Fruit fly (Drosophila melanogaster) whole organism, embryonic: ENCODE measurements around the gene ZnT86D.

Source experiments
- Abd-B ChIP-seq: fragments of 200-800 bp; sonication (Bioruptor generic); optimal IDR thresholded peaks from 2 replicates; lab custom pipeline; 2018; ENCODE audit warnings: missing biosample characterization, mild to moderate bottlenecking, missing genetic modification characterization, moderate library complexity
- B-H1 ChIP-seq: fragments of 200-800 bp; sonication (Bioruptor generic); IDR thresholded peaks from 3 replicates; pipeline ENCODE4 v1.3.6; 2022; ENCODE audit warnings: missing biosample characterization, missing genetic modification characterization
- B-H2 ChIP-seq: fragments of 200-800 bp; sonication (Bioruptor generic); optimal IDR thresholded peaks from 2 replicates; lab custom pipeline; 2018; ENCODE audit warnings: missing biosample characterization, mild to moderate bottlenecking, missing genetic modification characterization
- CG10267 ChIP-seq: fragments of 200-800 bp; sonication (Bioruptor generic); optimal IDR thresholded peaks from 2 replicates; lab custom pipeline; 2018; ENCODE audit warnings: missing biosample characterization, mild to moderate bottlenecking, missing genetic modification characterization, moderate library complexity
- CG10366 ChIP-seq: fragments of 200-800 bp; sonication (Bioruptor generic); IDR thresholded peaks from 2 replicates; pipeline ENCODE4 v1.3.6; 2022; ENCODE audit warnings: missing biosample characterization, missing genetic modification characterization
- CG11247 ChIP-seq: fragments of 200-800 bp; sonication (Bioruptor generic); IDR thresholded peaks from 2 replicates; pipeline ENCODE4 v1.3.6; 2022; ENCODE audit warnings: missing biosample characterization, missing genetic modification characterization
- CG11398 ChIP-seq: fragments of 200-800 bp; sonication (Bioruptor generic); optimal IDR thresholded peaks from 2 replicates; lab custom pipeline; 2016; ENCODE audit warnings: missing biosample characterization, missing genetic modification characterization
- CG12219 ChIP-seq: fragments of 200-800 bp; sonication (Bioruptor generic); optimal IDR thresholded peaks from 3 replicates; lab custom pipeline; 2018; ENCODE audit warnings: missing biosample characterization, mild to moderate bottlenecking, missing genetic modification characterization
- CG12236 ChIP-seq: fragments of 200-800 bp; sonication (Bioruptor generic); optimal IDR thresholded peaks from 2 replicates; lab custom pipeline; 2016; ENCODE audit warnings: missing biosample characterization, missing genetic modification characterization
- CG1233 ChIP-seq: fragments of 200-800 bp; sonication (Bioruptor generic); optimal IDR thresholded peaks from 4 replicates; lab custom pipeline; 2018; ENCODE audit warnings: missing biosample characterization, mild to moderate bottlenecking, missing genetic modification characterization
- CG13424 ChIP-seq: fragments of 200-800 bp; sonication (Bioruptor generic); optimal IDR thresholded peaks from 2 replicates; lab custom pipeline; 2019; ENCODE audit warnings: missing biosample characterization, mild to moderate bottlenecking, missing genetic modification characterization, moderate library complexity
- CG17186 ChIP-seq: fragments of 200-800 bp; sonication (Bioruptor generic); optimal IDR thresholded peaks from 3 replicates; lab custom pipeline; 2017; ENCODE audit warnings: missing biosample characterization, missing genetic modification reagents, missing genetic modification characterization
- CG17802 ChIP-seq: fragments of 200-800 bp; sonication (Bioruptor generic); optimal IDR thresholded peaks from 2 replicates; lab custom pipeline; 2018; ENCODE audit warnings: missing biosample characterization, mild to moderate bottlenecking, missing genetic modification characterization, moderate library complexity
- CG33213 ChIP-seq: fragments of 200-800 bp; sonication (Bioruptor generic); optimal IDR thresholded peaks from 3 replicates; lab custom pipeline; 2016; ENCODE audit warnings: missing biosample characterization, missing genetic modification characterization
- CG34224 ChIP-seq: fragments of 200-800 bp; sonication (Bioruptor generic); IDR thresholded peaks from 3 replicates; pipeline ENCODE4 v1.3.6; 2022; ENCODE audit warnings: missing biosample characterization, missing genetic modification characterization; ENCODE audit not compliant: partially characterized antibody
- CG34376 ChIP-seq: fragments of 200-800 bp; sonication (Bioruptor generic); optimal IDR thresholded peaks from 2 replicates; lab custom pipeline; 2018; ENCODE audit warnings: missing biosample characterization, mild to moderate bottlenecking, missing genetic modification characterization
- CG4424 ChIP-seq: fragments of 200-800 bp; sonication (Bioruptor generic); optimal IDR thresholded peaks from 3 replicates; lab custom pipeline; 2016; ENCODE audit warnings: missing biosample characterization, missing genetic modification characterization
- CG4617 ChIP-seq: fragments of 200-800 bp; sonication (Bioruptor generic); optimal IDR thresholded peaks from 3 replicates; lab custom pipeline; 2016; ENCODE audit warnings: missing biosample characterization, missing genetic modification characterization, borderline replicate concordance
- CG4820 ChIP-seq: fragments of 200-800 bp; sonication (Bioruptor generic); optimal IDR thresholded peaks from 3 replicates; lab custom pipeline; 2016; ENCODE audit warnings: missing biosample characterization, missing genetic modification characterization
- CG6689 ChIP-seq: fragments of 200-800 bp; sonication (Bioruptor generic); IDR thresholded peaks from 2 replicates; pipeline ENCODE4 v1.3.6; 2022; ENCODE audit warnings: missing biosample characterization, missing genetic modification characterization
- D19A ChIP-seq: fragments of 200-800 bp; optimal IDR thresholded peaks from 3 replicates; lab custom pipeline; 2019; ENCODE audit warnings: missing biosample characterization, mild to moderate bottlenecking, missing genetic modification characterization, moderate library complexity
- Fer3 ChIP-seq: fragments of 200-800 bp; sonication (Bioruptor generic); optimal IDR thresholded peaks from 2 replicates; lab custom pipeline; 2018; ENCODE audit warnings: missing biosample characterization, mild to moderate bottlenecking, missing genetic modification characterization, moderate library complexity
- Hey ChIP-seq: fragments of 200-800 bp; sonication (Bioruptor generic); optimal IDR thresholded peaks from 3 replicates; lab custom pipeline; 2018; ENCODE audit warnings: missing biosample characterization, mild to moderate bottlenecking, missing genetic modification characterization
- Jarid2 ChIP-seq: fragments of 200-800 bp; sonication (Bioruptor generic); optimal IDR thresholded peaks from 3 replicates; lab custom pipeline; 2017; ENCODE audit warnings: mild to moderate bottlenecking, missing biosample characterization, missing genetic modification reagents, missing genetic modification characterization
- Mad ChIP-seq: fragments of 200-800 bp; sonication (Bioruptor generic); optimal IDR thresholded peaks from 2 replicates; lab custom pipeline; 2016; ENCODE audit warnings: missing biosample characterization, missing genetic modification characterization
- Mes4 ChIP-seq: fragments of 200-800 bp; sonication (Bioruptor generic); optimal IDR thresholded peaks from 2 replicates; lab custom pipeline; 2016; ENCODE audit warnings: missing biosample characterization, missing genetic modification characterization
- Poxn ChIP-seq: fragments of 200-800 bp; sonication (Bioruptor generic); IDR thresholded peaks from 2 replicates; pipeline ENCODE4 v1.3.6; 2022; ENCODE audit warnings: missing biosample characterization, missing genetic modification characterization
- Taf1 ChIP-seq: fragments of 200-800 bp; sonication (Bioruptor generic); IDR thresholded peaks from 2 replicates; pipeline ENCODE4 v1.3.6; 2022; ENCODE audit warnings: missing biosample characterization, missing genetic modification characterization
- bowl ChIP-seq: fragments of 200-800 bp; sonication (Bioruptor generic); IDR thresholded peaks from 2 replicates; pipeline ENCODE4 v1.3.6; 2022; ENCODE audit warnings: missing biosample characterization, missing genetic modification characterization
- cwo ChIP-seq: fragments of 200-800 bp; sonication (Bioruptor generic); optimal IDR thresholded peaks from 3 replicates; lab custom pipeline; 2017; ENCODE audit warnings: missing biosample characterization, missing genetic modification characterization, mild to moderate bottlenecking, moderate library complexity, missing genetic modification reagents
- dimm ChIP-seq: fragments of 200-800 bp; sonication (Bioruptor generic); IDR thresholded peaks from 2 replicates; pipeline ENCODE4 v1.3.6; 2022; ENCODE audit warnings: missing biosample characterization, missing genetic modification characterization
- disco-r ChIP-seq: fragments of 200-800 bp; sonication (Bioruptor generic); optimal IDR thresholded peaks from 2 replicates; lab custom pipeline; 2016; ENCODE audit warnings: missing biosample characterization, missing genetic modification characterization
- dm ChIP-seq: fragments of 200-800 bp; sonication (Bioruptor generic); optimal IDR thresholded peaks from 3 replicates; lab custom pipeline; 2016; ENCODE audit warnings: missing biosample characterization, missing genetic modification characterization
- en ChIP-seq: fragments of 200-800 bp; sonication (Bioruptor generic); optimal IDR thresholded peaks from 2 replicates; lab custom pipeline; 2016; ENCODE audit warnings: missing biosample characterization, missing genetic modification characterization
- eyg ChIP-seq: fragments of 200-800 bp; sonication (Bioruptor generic); optimal IDR thresholded peaks from 3 replicates; lab custom pipeline; 2016; ENCODE audit warnings: missing biosample characterization, missing genetic modification characterization
- fd102C ChIP-seq: fragments of 200-800 bp; sonication (Bioruptor generic); optimal IDR thresholded peaks from 2 replicates; lab custom pipeline; 2018; ENCODE audit warnings: missing biosample characterization, mild to moderate bottlenecking, missing genetic modification characterization, moderate library complexity
- gro ChIP-seq: fragments of 200-800 bp; sonication (Bioruptor generic); optimal IDR thresholded peaks from 2 replicates; lab custom pipeline; 2016; ENCODE audit warnings: missing biosample characterization, missing genetic modification characterization
- hkb ChIP-seq, 2 experiments: fragments of 200-800 bp in 1 of 2; fragments of >200 bp in 1 of 2; sonication (Bioruptor generic) in 1 of 2; IDR thresholded peaks in 1 of 2; optimal IDR thresholded peaks in 1 of 2; 2 replicates each; pipeline versions ENCODE4 v1.3.6 to Lab custom; 2017 to 2022; ENCODE audit warnings: missing biosample characterization in 1 of 2, missing genetic modification characterization in 1 of 2
- jumu ChIP-seq: fragments of 200-800 bp; sonication (Bioruptor generic); optimal IDR thresholded peaks from 3 replicates; lab custom pipeline; 2016; ENCODE audit warnings: missing biosample characterization, missing genetic modification characterization
- ken ChIP-seq: fragments of 200-800 bp; sonication (Bioruptor generic); IDR thresholded peaks from 3 replicates; pipeline ENCODE4 v1.3.6; 2022; ENCODE audit warnings: missing biosample characterization, missing genetic modification characterization
- knrl ChIP-seq: fragments of 200-800 bp; sonication (Bioruptor generic); IDR thresholded peaks from 3 replicates; pipeline ENCODE4 v1.3.6; 2022; ENCODE audit warnings: missing biosample characterization, missing genetic modification characterization; ENCODE audit not compliant: partially characterized antibody
- mam ChIP-seq: fragments of 200-800 bp; sonication (Bioruptor generic); optimal IDR thresholded peaks from 3 replicates; lab custom pipeline; 2016; ENCODE audit warnings: missing biosample characterization, missing genetic modification characterization
- nerfin-2 ChIP-seq: fragments of 200-800 bp; sonication (Bioruptor generic); IDR thresholded peaks from 2 replicates; pipeline ENCODE4 v1.3.6; 2022; ENCODE audit warnings: missing biosample characterization, missing genetic modification characterization; ENCODE audit not compliant: partially characterized antibody
- pros ChIP-seq: fragments of 200-800 bp; sonication (Bioruptor generic); optimal IDR thresholded peaks from 3 replicates; lab custom pipeline; 2019; ENCODE audit warnings: missing biosample characterization, mild to moderate bottlenecking, missing genetic modification characterization, moderate library complexity
- psq ChIP-seq: fragments of 200-800 bp; sonication (Bioruptor generic); optimal IDR thresholded peaks from 2 replicates; lab custom pipeline; 2017; ENCODE audit warnings: missing biosample characterization, missing genetic modification characterization
- sna ChIP-seq: fragments of 200-800 bp; sonication (Bioruptor generic); IDR thresholded peaks from 2 replicates; pipeline ENCODE4 v1.3.6; 2022; ENCODE audit warnings: missing biosample characterization, missing genetic modification characterization; ENCODE audit not compliant: partially characterized antibody
- trh ChIP-seq: fragments of 200-800 bp; sonication (Bioruptor generic); optimal IDR thresholded peaks from 2 replicates; lab custom pipeline; 2016; ENCODE audit warnings: missing biosample characterization, missing genetic modification characterization
- vfl ChIP-seq: fragments of 200-800 bp; sonication (Bioruptor generic); optimal IDR thresholded peaks from 2 replicates; lab custom pipeline; 2016; ENCODE audit warnings: missing biosample characterization, missing genetic modification characterization
- vnd ChIP-seq: fragments of 200-800 bp; sonication (Bioruptor generic); IDR thresholded peaks from 3 replicates; pipeline ENCODE4 v1.3.6; 2022; ENCODE audit warnings: missing biosample characterization, missing genetic modification characterization; ENCODE audit not compliant: partially characterized antibody

Gene ZnT86D

DNA sequence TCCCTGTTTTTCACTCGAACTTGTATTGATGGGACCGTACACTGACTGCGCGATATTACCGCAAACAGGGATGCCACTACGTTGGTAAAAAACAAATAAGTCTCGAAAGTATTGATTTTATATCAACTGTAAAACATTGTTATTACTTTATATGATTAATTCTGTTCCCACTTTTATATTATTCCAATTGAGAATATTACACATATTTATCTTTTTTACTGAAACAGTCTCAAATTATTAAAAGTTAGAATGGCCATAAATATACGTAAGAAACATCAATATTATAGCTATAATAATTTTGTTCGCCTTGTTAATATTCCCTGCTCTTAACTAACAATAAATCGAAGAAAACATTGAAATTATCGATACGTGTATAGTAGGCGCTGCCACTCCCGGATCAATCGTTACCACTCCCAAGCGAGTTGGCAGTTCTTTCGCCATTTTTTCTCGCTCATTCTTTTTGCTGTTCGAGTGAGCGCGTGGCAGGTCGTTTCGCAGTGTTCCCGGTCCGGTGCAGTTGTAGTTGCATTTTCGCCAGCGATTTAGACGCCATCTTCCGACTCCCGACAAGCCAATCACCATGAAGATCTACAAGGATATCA lies 4.4 kb downstream of the ZnT86D start, which contains the start of the genes SdhC and Tctp (continued):
- TF ChIP-seq psq (GFP tag; lab: Kevin White, UChicago) (no peak), B-H2 (GFP tag; lab: Kevin White, UChicago) (peak; percentile 61), Taf1 (GFP tag; lab: Robert Waterston, UW) (no peak), sna (GFP tag; lab: Robert Waterston, UW) (0 out of 2 replicates have a peak, but pooled peaks have one; percentile 4), CG17186 (GFP tag; lab: Kevin White, UChicago) (peak; percentile 40), jumu (GFP tag; lab: Kevin White, UChicago) (peak; percentile 25), Jarid2 (GFP tag; lab: Kevin White, UChicago) (no peak), ken (no peak), bowl (GFP tag; lab: Robert Waterston, UW) (no peak), pros (GFP tag; lab: Kevin White, UChicago) (no peak), CG17802 (tag; lab: Kevin White, UChicago) (peak; percentile 6), CG1233 (peak; percentile 13), vfl (GFP tag; lab: Kevin White, UChicago) (no peak), CG33213 (GFP tag; lab: Kevin White, UChicago) (peak; percentile 19), CG12219 (GFP tag; lab: Kevin White, UChicago) (no peak), CG4820 (peak; percentile 72), CG34376 (peak; percentile 54), CG34224 (GFP tag; lab: Robert Waterston, UW) (peak; percentile 32; the same call in 1 of the 3 replicates), disco-r (GFP tag; lab: Kevin White, UChicago) (no peak), CG10366 (GFP tag; lab: Robert Waterston, UW) (no peak), Mad (GFP tag; lab: Kevin White, UChicago) (peak; percentile 20), vnd (GFP tag; lab: Robert Waterston, UW) (no peak), CG4424 (GFP tag; lab: Kevin White, UChicago) (peak; percentile 46), CG11398 (no peak), knrl (GFP tag; lab: Robert Waterston, UW) (peak; percentile 48; the same call in 2 of the 3 replicates), Hey (tag; lab: Kevin White, UChicago) (no peak), D19A (tag; lab: Kevin White, UChicago) (peak; percentile 6), B-H1 (GFP tag; lab: Robert Waterston, UW) (no peak), CG13424 (tag; lab: Kevin White, UChicago) (peak; percentile 60), CG11247 (GFP tag; lab: Robert Waterston, UW) (no peak), dm (GFP tag; lab: Kevin White, UChicago) (peak; percentile 68), Abd-B (GFP tag; lab: Kevin White, UChicago) (peak; percentile 46), Poxn (GFP tag; lab: Robert Waterston, UW) (no peak), hkb (optimal IDR thresholded peaks at IDR 0.05; lab: Kevin White, UChicago) (peak; percentile 44), hkb (GFP tag; IDR thresholded peaks at IDR 0.05; lab: Robert Waterston, UW) (0 out of 2 replicates have a peak, but pooled peaks have one; percentile 7), nerfin-2 (no peak), gro (GFP tag; lab: Kevin White, UChicago) (no peak), fd102C (GFP tag; lab: Kevin White, UChicago) (no peak), CG10267 (tag; lab: Kevin White, UChicago) (peak; percentile 76), en (GFP tag; lab: Kevin White, UChicago) (no peak), eyg (GFP tag; lab: Kevin White, UChicago) (no peak), CG6689 (GFP tag; lab: Robert Waterston, UW) (no peak), Mes4 (GFP tag; lab: Kevin White, UChicago) (no peak), Fer3 (tag; lab: Kevin White, UChicago) (peak; percentile 40), trh (GFP tag; lab: Kevin White, UChicago) (no peak), cwo (GFP tag; lab: Kevin White, UChicago) (no peak), mam (GFP tag; lab: Kevin White, UChicago) (peak; percentile 47), CG12236 (no peak), CG4617 (peak; percentile 38), dimm (GFP tag; lab: Robert Waterston, UW) (no peak)
